Worm (Caenorhabditis elegans): ENCODE measurements around the gene F56A8.5.
A peak's percentile ranks its signal among the peaks of the same experiment; 100 is the strongest.

DNA sequence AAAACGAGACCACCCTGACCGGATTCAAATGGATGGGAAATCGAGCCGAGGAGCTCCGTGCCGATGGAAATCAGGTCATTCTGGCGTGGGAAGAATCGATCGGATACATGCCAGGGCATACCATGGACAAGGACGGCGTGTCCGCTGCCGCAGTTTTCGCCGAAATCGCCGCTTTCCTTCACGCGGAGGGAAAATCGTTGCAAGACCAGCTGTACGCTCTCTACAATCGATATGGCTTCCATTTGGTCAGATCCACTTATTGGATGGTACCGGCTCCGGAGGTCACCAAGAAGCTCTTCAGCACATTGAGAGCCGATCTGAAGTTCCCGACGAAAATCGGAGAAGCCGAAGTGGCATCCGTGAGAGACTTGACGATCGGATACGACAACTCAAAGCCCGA lies 36.3 kb downstream of the F56A8.5 start:
- TF ChIP-seq tab-1 (GFP tag; IDR thresholded peaks at IDR 0.05) (no peak), cog-1 (tag; optimal IDR thresholded peaks at IDR 0.05) (no peak), klf-2 (GFP tag; conservative IDR thresholded peaks at IDR 0.05) (no peak), flt-1 (GFP tag; IDR thresholded peaks at IDR 0.05) (0 out of 2 replicates have a peak, but pooled peaks have one; percentile 12), T22C8.4 (GFP tag; IDR thresholded peaks at IDR 0.05) (no peak), ztf-29 (GFP tag; IDR thresholded peaks at IDR 0.05) (no peak), ztf-23 (GFP tag; IDR thresholded peaks at IDR 0.05) (no peak)
